Worm (Caenorhabditis elegans) whole organism, L4 larva: Measurements from ENCODE around the gene srt-64.

Source experiments
- D1046.2 ChIP-seq: fragments of 200-800 bp; sonication (Bioruptor generic); IDR thresholded peaks from 2 replicates; pipeline ENCODE4 v1.3.6; 2022; ENCODE audit warnings: missing genetic modification characterization, missing compliant biosample characterization
- F26F4.8 ChIP-seq: fragments of 200-800 bp; sonication (Bioruptor generic); conservative IDR thresholded peaks from 2 replicates; pipeline ENCODE4 v1.3.6; 2022; ENCODE audit warnings: missing genetic modification characterization, missing compliant biosample characterization
- T26A8.4 ChIP-seq: fragments of 200-800 bp; sonication (Bioruptor generic); IDR thresholded peaks from 2 replicates; pipeline ENCODE4 v1.3.6; 2022; ENCODE audit warnings: missing genetic modification characterization, missing compliant biosample characterization
- Y48G9A.11 ChIP-seq: fragments of 200-800 bp; sonication (Bioruptor generic); IDR thresholded peaks from 2 replicates; pipeline ENCODE4 v1.3.6; 2022; ENCODE audit warnings: missing genetic modification reagents, missing genetic modification characterization, missing compliant biosample characterization
- aha-1 ChIP-seq: fragments of 150-350 bp; peaks from one replicate; lab custom pipeline; 2014; ENCODE audit warnings: missing biosample characterization, missing genetic modification characterization
- aly-2 ChIP-seq: sonication (generic microtip); optimal IDR thresholded peaks from 2 replicates; lab custom pipeline; 2018; ENCODE audit warnings: missing biosample characterization, missing genetic modification characterization
- ama-1 ChIP-seq: fragments of 150-350 bp; optimal IDR thresholded peaks from 2 replicates; lab custom pipeline; 2014; ENCODE audit warnings: inconsistent platforms, mixed read lengths
- arid-1 ChIP-seq: fragments of 200-800 bp; sonication (Bioruptor generic); conservative IDR thresholded peaks from 2 replicates; pipeline ENCODE4 v1.3.6; 2022; ENCODE audit warnings: missing genetic modification reagents, missing genetic modification characterization, missing compliant biosample characterization
- attf-4 ChIP-seq: sonication (generic microtip); optimal IDR thresholded peaks from 3 replicates; lab custom pipeline; 2017; ENCODE audit warnings: missing biosample characterization, missing genetic modification characterization
- ceh-20 ChIP-seq: fragments of 200-800 bp; sonication (Bioruptor generic); IDR thresholded peaks from 2 replicates; pipeline ENCODE4 v1.3.6; 2022; ENCODE audit warnings: missing genetic modification reagents, missing genetic modification characterization, missing compliant biosample characterization
- ceh-28 ChIP-seq: fragments of 150-350 bp; optimal IDR thresholded peaks from 2 replicates; lab custom pipeline; 2014; ENCODE audit warnings: missing biosample characterization, missing genetic modification reagents, missing genetic modification characterization
- ceh-32 ChIP-seq: sonication (generic microtip); optimal IDR thresholded peaks from 2 replicates; lab custom pipeline; 2016; ENCODE audit warnings: mild to moderate bottlenecking, missing genetic modification characterization, missing compliant biosample characterization; ENCODE audit not compliant: poor library complexity
- ceh-44 ChIP-seq: fragments of 200-800 bp; sonication (Bioruptor generic); IDR thresholded peaks from 2 replicates; pipeline ENCODE4 v1.3.6; 2022; ENCODE audit warnings: missing genetic modification reagents, missing genetic modification characterization, missing compliant biosample characterization
- ces-1 ChIP-seq: fragments of 150-350 bp; sonication (generic microtip); optimal IDR thresholded peaks from 4 replicates; lab custom pipeline; 2014; ENCODE audit warnings: missing biosample characterization, missing genetic modification reagents, missing genetic modification characterization
- daf-12 ChIP-seq: fragments of 150-350 bp; optimal IDR thresholded peaks from 2 replicates; lab custom pipeline; 2014; ENCODE audit warnings: missing biosample characterization, missing genetic modification reagents, missing genetic modification characterization
- daf-16 ChIP-seq, 3 experiments: sonication (generic microtip); optimal IDR thresholded peaks; 2 replicates each; lab custom pipeline; 2016 to 2017; ENCODE audit warnings: missing genetic modification characterization in 3 of 3, missing genetic modification reagents in 3 of 3, mild to moderate bottlenecking in 2 of 3, missing compliant biosample characterization in 2 of 3, missing biosample characterization in 1 of 3, moderate library complexity in 1 of 3
- dmd-6 ChIP-seq: fragments of 200-800 bp; sonication (Bioruptor generic); IDR thresholded peaks from 2 replicates; pipeline ENCODE4 v1.3.6; 2022; ENCODE audit warnings: missing genetic modification reagents, missing genetic modification characterization, missing compliant biosample characterization
- dmd-9 ChIP-seq: fragments of 200-800 bp; sonication (Bioruptor generic); IDR thresholded peaks from 2 replicates; pipeline ENCODE4 v1.3.6; 2022; ENCODE audit warnings: missing genetic modification reagents, missing genetic modification characterization, missing compliant biosample characterization
- dve-1 ChIP-seq: sonication (generic microtip); optimal IDR thresholded peaks from 2 replicates; lab custom pipeline; 2017; ENCODE audit warnings: antibody characterized with exemption, mild to moderate bottlenecking, missing genetic modification characterization, missing compliant biosample characterization; ENCODE audit not compliant: insufficient read depth
- hmg-1.1 ChIP-seq: fragments of 200-800 bp; sonication (Bioruptor generic); IDR thresholded peaks from 2 replicates; pipeline ENCODE4 v1.3.6; 2022; ENCODE audit warnings: missing genetic modification reagents, missing genetic modification characterization, missing compliant biosample characterization
- madf-5 ChIP-seq, 2 experiments: fragments of 200-800 bp; sonication (Bioruptor generic); IDR thresholded peaks; 2 replicates each; pipeline ENCODE4 v1.3.6; 2022; ENCODE audit warnings: missing compliant biosample characterization in 2 of 2, missing genetic modification characterization in 2 of 2
- nhr-11 ChIP-seq: fragments of 150-350 bp; optimal IDR thresholded peaks from 2 replicates; lab custom pipeline; 2014; ENCODE audit warnings: missing biosample characterization, missing genetic modification characterization
- nhr-237 ChIP-seq: sonication (generic microtip); optimal IDR thresholded peaks from 2 replicates; lab custom pipeline; 2017; ENCODE audit warnings: missing biosample characterization, missing genetic modification characterization
- nhr-28 ChIP-seq: fragments of 150-350 bp; optimal IDR thresholded peaks from 2 replicates; lab custom pipeline; 2014; ENCODE audit warnings: missing biosample characterization, missing genetic modification characterization
- nhr-48 ChIP-seq: sonication (generic microtip); optimal IDR thresholded peaks from 2 replicates; lab custom pipeline; 2016; ENCODE audit warnings: mild to moderate bottlenecking, missing genetic modification characterization, missing compliant biosample characterization
- pha-4 ChIP-seq, 2 experiments: fragments of 150-350 bp in 1 of 2; fragments of 200-800 bp in 1 of 2; sonication (Bioruptor generic) in 1 of 2; IDR thresholded peaks in 1 of 2; optimal IDR thresholded peaks in 1 of 2; 2 replicates each; pipeline versions ENCODE4 v1.3.6 to Lab custom; 2014 to 2022; ENCODE audit warnings: missing genetic modification characterization in 2 of 2, missing genetic modification reagents in 2 of 2, missing biosample characterization in 1 of 2, missing compliant biosample characterization in 1 of 2
- php-3 ChIP-seq: fragments of 200-800 bp; sonication (Bioruptor generic); IDR thresholded peaks from 2 replicates; pipeline ENCODE4 v1.3.6; 2022; ENCODE audit warnings: missing genetic modification reagents, missing genetic modification characterization, missing compliant biosample characterization
- pqm-1 ChIP-seq: sonication (generic microtip); optimal IDR thresholded peaks from 2 replicates; lab custom pipeline; 2017; ENCODE audit warnings: missing biosample characterization, missing genetic modification characterization
- unc-39 ChIP-seq: sonication (generic microtip); optimal IDR thresholded peaks from 2 replicates; lab custom pipeline; 2017; ENCODE audit warnings: missing biosample characterization, missing genetic modification characterization
- unc-62 ChIP-seq, 3 experiments: fragments of 150-350 bp in 1 of 3; sonication (generic microtip); optimal IDR thresholded peaks in 2 of 3; peaks in 1 of 3; 1 replicate in 1 of 3; 2 replicates in 2 of 3; lab custom pipeline; 2014 to 2017; ENCODE audit warnings: missing biosample characterization in 3 of 3, missing genetic modification characterization in 3 of 3, missing genetic modification reagents in 3 of 3, missing genotype in 1 of 3
- vab-7 ChIP-seq: fragments of 200-800 bp; sonication (Bioruptor generic); IDR thresholded peaks from 2 replicates; pipeline ENCODE4 v1.3.6; 2022; ENCODE audit warnings: missing genetic modification reagents, missing genetic modification characterization, missing compliant biosample characterization
- ztf-11 ChIP-seq: fragments of 150-350 bp; optimal IDR thresholded peaks from 2 replicates; lab custom pipeline; 2014; ENCODE audit warnings: missing biosample characterization, missing genetic modification characterization
- ztf-7 ChIP-seq: fragments of 150-350 bp; optimal IDR thresholded peaks from 2 replicates; lab custom pipeline; 2014; ENCODE audit warnings: missing biosample characterization, missing genetic modification characterization

The srt-64 gene

DNA sequence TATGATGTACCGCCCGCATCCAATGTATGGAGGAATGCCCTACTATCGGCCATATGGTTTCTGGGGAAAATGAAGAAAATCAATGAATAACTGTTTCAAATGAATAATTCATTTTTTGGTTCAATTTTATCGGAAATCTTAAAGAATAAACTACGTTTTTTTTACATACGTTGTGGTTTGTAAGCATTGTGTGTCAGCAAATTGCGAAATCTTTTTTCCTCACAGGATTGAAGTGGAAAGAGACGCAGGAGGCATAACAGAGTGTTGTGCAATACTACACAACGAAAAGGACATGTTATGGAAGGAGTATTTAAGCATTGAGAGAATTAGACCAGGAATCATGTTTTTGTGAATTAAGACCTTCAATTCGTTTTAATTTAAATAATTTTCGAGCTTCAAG lies 38.1 kb downstream of the srt-64 start (continued):
- peak; percentile 35 for TF ChIP-seq nhr-11 (tag; lab: Kevin White, UChicago)
- TF ChIP-seq ztf-11 (tag; lab: Kevin White, UChicago) = no peak
- TF ChIP-seq dve-1 (tag; lab: Kevin White, UChicago) = no peak
- TF ChIP-seq daf-16 (GFP tag; optimal IDR thresholded peaks at IDR 0.05; lab: Kevin White, UChicago) = no peak
- TF ChIP-seq daf-16 (tag; optimal IDR thresholded peaks at IDR 0.05; lab: Kevin White, UChicago) = no peak
- no peak for TF ChIP-seq pqm-1 (tag; lab: Kevin White, UChicago)
- no peak for TF ChIP-seq dmd-9
- TF ChIP-seq aha-1 (tag; lab: Kevin White, UChicago) = peak; percentile 70
- no peak for TF ChIP-seq pha-4 (GFP tag; IDR thresholded peaks at IDR 0.05; lab: Robert Waterston, UW)
- no peak for TF ChIP-seq pha-4 (tag; optimal IDR thresholded peaks at IDR 0.05; lab: Kevin White, UChicago)
- TF ChIP-seq ceh-32 = no peak
- TF ChIP-seq ama-1 (lab: Kevin White, UChicago) = no peak
- no peak for TF ChIP-seq arid-1 (GFP tag; lab: Robert Waterston, UW)
- TF ChIP-seq nhr-237 = no peak
- TF ChIP-seq nhr-28 (tag; lab: Kevin White, UChicago) = peak; percentile 83

DNA sequence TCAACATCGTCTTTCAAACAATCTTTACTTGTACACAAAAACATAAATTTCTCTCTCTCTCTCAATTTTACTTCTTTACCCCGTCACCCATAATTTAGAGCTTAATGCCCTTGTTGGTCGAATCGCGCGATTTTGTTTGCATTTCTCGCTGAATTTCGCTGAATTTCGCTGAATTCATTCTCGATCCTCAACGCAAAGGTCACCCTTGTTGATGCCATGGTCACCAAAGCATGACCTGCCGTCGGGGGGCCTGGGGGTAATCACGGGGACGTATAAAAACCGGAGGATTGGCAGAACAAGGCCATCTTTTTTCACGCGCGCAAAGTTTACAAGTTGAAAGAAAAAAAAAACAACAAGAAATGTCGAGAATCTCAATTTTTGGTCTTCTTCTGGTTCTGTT lies 39.5 kb downstream of the srt-64 start, which contains the start of gene F14F9.8:
F14F9.8 (plus strand) TSS at position 301 of the 400 bp plus-strand sequence.
- TF ChIP-seq arid-1 (GFP tag; lab: Robert Waterston, UW) (no peak), ceh-28 (tag; lab: Kevin White, UChicago) (no peak), ceh-44 (GFP tag; lab: Robert Waterston, UW) (no peak), aly-2 (tag; lab: Kevin White, UChicago) (no peak), hmg-1.1 (GFP tag; lab: Robert Waterston, UW) (no peak), T26A8.4 (no peak), unc-62 (GFP tag; optimal IDR thresholded peaks at IDR 0.05 in 1 of 2; lab: Kevin White, UChicago) (peak in 1 of 2 experiments; percentile 4), unc-62 (tag; optimal IDR thresholded peaks at IDR 0.05; lab: Kevin White, UChicago) (no peak), attf-4 (tag; lab: Kevin White, UChicago) (no peak), aha-1 (tag; lab: Kevin White, UChicago) (peak; percentile 79), unc-39 (tag; lab: Kevin White, UChicago) (no peak), vab-7 (GFP tag; lab: Robert Waterston, UW) (no peak)
- TF ChIP-seq, all 104 proteins: peak for 2

DNA sequence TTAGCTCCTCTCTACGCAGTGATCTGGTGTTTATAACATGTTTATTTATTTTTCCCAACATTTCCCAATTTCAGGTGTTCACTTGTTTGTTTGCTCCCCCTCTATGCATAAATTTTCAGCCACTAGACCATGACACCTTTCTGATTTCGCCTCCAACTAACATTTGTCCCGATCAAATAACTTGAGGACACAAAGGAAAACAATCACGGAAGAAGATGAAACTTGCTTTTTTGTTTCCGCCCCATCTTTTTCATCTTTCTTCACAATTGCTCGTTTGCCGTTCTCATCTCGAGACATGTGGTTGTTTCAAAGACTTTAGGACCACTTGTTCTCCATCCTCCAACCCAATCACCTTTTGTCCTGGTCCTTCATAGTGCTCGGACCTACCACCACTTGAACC lies 42.7 kb downstream of the srt-64 start, which contains the start of gene F14F9.5:
F14F9.5 (plus strand) TSS at position 301 of the 400 bp plus-strand sequence.
- TF ChIP-seq ceh-20 (GFP tag; lab: Robert Waterston, UW) (no peak), D1046.2 (GFP tag; lab: Robert Waterston, UW) (no peak), Y48G9A.11 (GFP tag; lab: Robert Waterston, UW) (no peak), nhr-48 (tag; lab: Kevin White, UChicago) (no peak), ztf-7 (no peak), ces-1 (GFP tag; lab: Kevin White, UChicago) (no peak), F26F4.8 (no peak), php-3 (GFP tag; lab: Robert Waterston, UW) (no peak)

DNA sequence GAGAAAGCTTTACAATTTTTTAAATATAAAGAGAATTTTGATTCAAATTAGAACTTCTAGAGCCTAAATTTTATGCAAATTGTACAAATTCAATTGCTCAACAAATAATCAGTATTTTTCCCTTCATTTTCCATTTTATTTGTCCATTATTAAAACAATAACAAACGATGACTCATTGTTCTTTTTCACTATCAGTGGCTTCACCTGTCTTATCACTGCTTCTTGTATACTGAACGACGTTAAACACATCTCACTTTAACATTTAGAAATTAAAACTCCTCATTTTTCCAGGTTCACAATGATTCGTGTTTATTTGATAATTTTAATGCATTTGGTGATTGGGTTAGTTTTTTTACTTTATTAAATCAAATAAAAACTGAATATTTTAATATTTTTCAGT lies 49.8 kb downstream of the srt-64 start, which contains the start of gene sid-1:
sid-1 (plus strand) TSS at position 292 of the 400 bp plus-strand sequence.
- TF ChIP-seq nhr-237 = no peak
- TF ChIP-seq madf-5 (GFP tag; IDR thresholded peaks at IDR 0.05; lab: Robert Waterston, UW) = no peak
- peak; percentile 5 for TF ChIP-seq dve-1 (tag; lab: Kevin White, UChicago)
- TF ChIP-seq daf-12 (tag; lab: Kevin White, UChicago) = no peak
- no peak for TF ChIP-seq daf-16 (GFP tag; optimal IDR thresholded peaks at IDR 0.05; lab: Kevin White, UChicago)
- TF ChIP-seq daf-16 (tag; optimal IDR thresholded peaks at IDR 0.05; lab: Kevin White, UChicago) = peak; percentile 81
- peak; percentile 59 for TF ChIP-seq pqm-1 (tag; lab: Kevin White, UChicago)
- TF ChIP-seq nhr-28 (tag; lab: Kevin White, UChicago) = peak; percentile 54
- TF ChIP-seq php-3 (GFP tag; lab: Robert Waterston, UW) = no peak
- peak; percentile 8; the same call in 1 of the 2 replicates for TF ChIP-seq dmd-6
- TF ChIP-seq hmg-1.1 (GFP tag; lab: Robert Waterston, UW) = no peak
